Worm (Caenorhabditis elegans): Measurements from ENCODE around the gene Y105C5B.8.

Gene Y105C5B.8

ce11 chrIV:15941403-15941802 lies 14.8 kb upstream of the Y105C5B.8 start, which contains the start of gene Y105C5B.11:
Y105C5B.11 (minus strand) TSS chrIV:15941503.
- TF ChIP-seq lsy-12 (tag; optimal IDR thresholded peaks at IDR 0.05): no peak
- TF ChIP-seq mml-1 (tag; optimal IDR thresholded peaks at IDR 0.05): no peak
- TF ChIP-seq ZK546.5 (tag; optimal IDR thresholded peaks at IDR 0.05): no peak
- TF ChIP-seq snpc-4 (tag; optimal IDR thresholded peaks at IDR 0.05): no peak

ce11 chrIV:15940811-15941210 lies 14.2 kb upstream of the Y105C5B.8 start:
- TF ChIP-seq lin-15B (tag; optimal IDR thresholded peaks at IDR 0.05): no peak
- TF ChIP-seq fos-1 (tag; optimal IDR thresholded peaks at IDR 0.05): no peak
- TF ChIP-seq nhr-77 (tag; optimal IDR thresholded peaks at IDR 0.05): no peak
- no peak for TF ChIP-seq nhr-25 (tag; optimal IDR thresholded peaks at IDR 0.05)
- TF ChIP-seq skn-1 (tag; optimal IDR thresholded peaks at IDR 0.05): no peak
- TF ChIP-seq snpc-4 (tag; optimal IDR thresholded peaks at IDR 0.05): no peak
- TF ChIP-seq nhr-237 (tag; optimal IDR thresholded peaks at IDR 0.05): no peak
- no peak for TF ChIP-seq nhr-11 (tag; optimal IDR thresholded peaks at IDR 0.05)
- TF ChIP-seq ceh-28 (tag; optimal IDR thresholded peaks at IDR 0.05): no peak
- TF ChIP-seq unc-39 (tag; optimal IDR thresholded peaks at IDR 0.05): no peak
- no peak for TF ChIP-seq nfya-1 (tag; optimal IDR thresholded peaks at IDR 0.05; ENCODE audit: insufficient read depth)
- TF ChIP-seq aly-2 (tag; optimal IDR thresholded peaks at IDR 0.05): no peak
- no peak for TF ChIP-seq elt-2 (tag; optimal IDR thresholded peaks at IDR 0.05)
- TF ChIP-seq unc-62 (GFP tag; optimal IDR thresholded peaks at IDR 0.05): no peak
- no peak for TF ChIP-seq egl-5 (tag; optimal IDR thresholded peaks at IDR 0.05)
- no peak for TF ChIP-seq tbx-2 (tag; optimal IDR thresholded peaks at IDR 0.05)
- TF ChIP-seq zag-1 (tag; optimal IDR thresholded peaks at IDR 0.05): no peak
- TF ChIP-seq nhr-67 (tag; optimal IDR thresholded peaks at IDR 0.05): no peak

DNA sequence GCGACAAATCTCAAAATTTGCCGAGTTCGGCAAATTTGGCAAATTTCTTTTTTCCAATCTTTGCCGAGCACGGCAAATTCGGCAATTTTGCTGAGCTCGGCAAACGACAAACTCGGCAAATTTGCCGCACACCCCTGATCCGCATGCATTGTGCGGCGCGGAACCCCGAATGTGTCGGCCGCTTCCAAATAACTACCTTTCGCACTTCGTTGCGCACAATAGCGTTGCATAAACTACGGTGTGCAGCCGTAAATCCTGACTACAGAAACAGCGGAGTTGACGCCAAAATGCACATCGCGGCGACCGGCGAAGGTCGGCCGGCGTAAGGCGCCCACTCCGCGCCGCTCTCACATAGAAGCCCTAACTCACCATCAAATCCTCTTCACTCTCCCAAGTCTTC lies 11.8 kb upstream of the Y105C5B.8 start:
- TF ChIP-seq nhr-25 (tag; optimal IDR thresholded peaks at IDR 0.05): no peak
- no peak for TF ChIP-seq lsy-12 (tag; optimal IDR thresholded peaks at IDR 0.05)
- TF ChIP-seq jun-1 (tag; optimal IDR thresholded peaks at IDR 0.05): no peak
- TF ChIP-seq ceh-16 (tag; optimal IDR thresholded peaks at IDR 0.05): no peak
- TF ChIP-seq fos-1 (tag; optimal IDR thresholded peaks at IDR 0.05): no peak
- TF ChIP-seq ceh-28 (tag; optimal IDR thresholded peaks at IDR 0.05): no peak
- TF ChIP-seq nhr-12 (tag; optimal IDR thresholded peaks at IDR 0.05): no peak
- TF ChIP-seq R02D3.7 (tag; optimal IDR thresholded peaks at IDR 0.05): no peak
- no peak for TF ChIP-seq aly-2 (tag; optimal IDR thresholded peaks at IDR 0.05)
- no peak for TF ChIP-seq fkh-10 (GFP tag; optimal IDR thresholded peaks at IDR 0.05)
- TF ChIP-seq mml-1 (tag; optimal IDR thresholded peaks at IDR 0.05): no peak
- no peak for TF ChIP-seq nhr-77 (tag; optimal IDR thresholded peaks at IDR 0.05)
- TF ChIP-seq tbx-2 (tag; optimal IDR thresholded peaks at IDR 0.05): no peak
- no peak for TF ChIP-seq nhr-237 (tag; optimal IDR thresholded peaks at IDR 0.05)
- no peak for TF ChIP-seq daf-12 (tag; optimal IDR thresholded peaks at IDR 0.05)
- no peak for TF ChIP-seq skn-1 (tag; optimal IDR thresholded peaks at IDR 0.05)
- TF ChIP-seq nhr-28 (tag; optimal IDR thresholded peaks at IDR 0.05): no peak
- TF ChIP-seq egl-5 (tag; optimal IDR thresholded peaks at IDR 0.05): no peak

- TF ChIP-seq pha-4 (tag; optimal IDR thresholded peaks at IDR 0.05) (no peak), eor-1 (tag; optimal IDR thresholded peaks at IDR 0.05) (no peak), lin-39 (tag; optimal IDR thresholded peaks at IDR 0.05) (no peak), unc-62 (GFP tag; optimal IDR thresholded peaks at IDR 0.05) (no peak), lsy-12 (tag; optimal IDR thresholded peaks at IDR 0.05) (no peak), skn-1 (tag; optimal IDR thresholded peaks at IDR 0.05) (no peak), nhr-77 (tag; optimal IDR thresholded peaks at IDR 0.05) (no peak), nhr-23 (tag; optimal IDR thresholded peaks at IDR 0.05) (no peak), elt-3 (tag; optimal IDR thresholded peaks at IDR 0.05) (no peak), fos-1 (tag; optimal IDR thresholded peaks at IDR 0.05) (no peak), nhr-67 (tag; optimal IDR thresholded peaks at IDR 0.05) (no peak)
Observed at ce11 chrIV:15937088-15937487, 10.4 kb upstream of the Y105C5B.8 start.

ce11 chrIV:15933814-15934213 lies 7.2 kb upstream of the Y105C5B.8 start, which contains the start of gene srv-16:
srv-16 (minus strand) TSS chrIV:15933914.
- TF ChIP-seq hmg-11 (tag; optimal IDR thresholded peaks at IDR 0.05): no peak
- no peak for TF ChIP-seq fkh-2 (tag; optimal IDR thresholded peaks at IDR 0.05)

Data from whole organism, L3 larva.